Worm (Caenorhabditis elegans) whole organism, early embryonic: Measurements from ENCODE around the gene ins-39.
A peak's percentile ranks its signal among the peaks of the same experiment; 100 is the strongest.

Experiments
- B0310.2 ChIP-seq: sonication (generic microtip); optimal IDR thresholded peaks from 2 replicates; lab custom pipeline; 2016; ENCODE audit warnings: mild to moderate bottlenecking, missing genetic modification characterization, missing compliant biosample characterization
- F13C5.2 ChIP-seq: sonication (generic microtip); optimal IDR thresholded peaks from 2 replicates; lab custom pipeline; 2017; ENCODE audit warnings: mild to moderate bottlenecking, missing genetic modification characterization, inconsistent platforms, missing compliant biosample characterization
- aly-1 ChIP-seq: sonication (generic microtip); optimal IDR thresholded peaks from 2 replicates; lab custom pipeline; 2016; ENCODE audit warnings: missing genetic modification characterization, missing compliant biosample characterization
- ama-1 ChIP-seq: fragments of 150-350 bp; optimal IDR thresholded peaks from 2 replicates; lab custom pipeline; 2014
- ceh-13 ChIP-seq: fragments of 200-800 bp; sonication (Bioruptor generic); optimal IDR thresholded peaks from 2 replicates; lab custom pipeline; 2018; ENCODE audit warnings: mild to moderate bottlenecking, missing genetic modification characterization, missing compliant biosample characterization
- ceh-36 ChIP-seq: sonication (generic microtip); optimal IDR thresholded peaks from 2 replicates; lab custom pipeline; 2016; ENCODE audit warnings: missing genetic modification characterization, inconsistent platforms, missing compliant biosample characterization
- ets-7 ChIP-seq: sonication (generic microtip); optimal IDR thresholded peaks from 2 replicates; lab custom pipeline; 2016; ENCODE audit warnings: missing genotype, missing genetic modification characterization, missing compliant biosample characterization
- flt-1 ChIP-seq: fragments of 200-800 bp; sonication (Bioruptor generic); IDR thresholded peaks from 2 replicates; pipeline ENCODE4 v1.3.6; 2022; ENCODE audit warnings: missing genetic modification characterization, missing compliant biosample characterization
- hmbx-1 ChIP-seq: sonication (generic microtip); optimal IDR thresholded peaks from 2 replicates; lab custom pipeline; 2016; ENCODE audit warnings: mild to moderate bottlenecking, missing genetic modification characterization, missing compliant biosample characterization
- hmg-4 ChIP-seq: fragments of 200-800 bp; sonication (Bioruptor generic); optimal IDR thresholded peaks from 2 replicates; lab custom pipeline; 2018; ENCODE audit warnings: mild to moderate bottlenecking, missing genetic modification characterization, missing compliant biosample characterization
- hnd-1 ChIP-seq: sonication (generic microtip); optimal IDR thresholded peaks from 2 replicates; lab custom pipeline; 2016; ENCODE audit warnings: missing genetic modification characterization, missing compliant biosample characterization
- pes-1 ChIP-seq: fragments of 200-800 bp; sonication (Bioruptor generic); IDR thresholded peaks from 2 replicates; pipeline ENCODE4 v1.3.6; 2022; ENCODE audit warnings: missing genetic modification reagents, missing genetic modification characterization, missing compliant biosample characterization
- scrt-1 ChIP-seq: fragments of 200-800 bp; sonication (Bioruptor generic); IDR thresholded peaks from 2 replicates; pipeline ENCODE4 v1.3.6; 2022; ENCODE audit warnings: missing genetic modification characterization, missing compliant biosample characterization
- sea-1 ChIP-seq: fragments of 200-800 bp; sonication (Bioruptor generic); conservative IDR thresholded peaks from 2 replicates; pipeline ENCODE4 v1.3.6; 2022; ENCODE audit warnings: missing genetic modification characterization, missing compliant biosample characterization
- tbx-11 ChIP-seq: fragments of 200-800 bp; sonication (Bioruptor generic); IDR thresholded peaks from 2 replicates; pipeline ENCODE4 v1.3.6; 2022; ENCODE audit warnings: missing genetic modification characterization, missing compliant biosample characterization
- tbx-37 ChIP-seq: fragments of 200-800 bp; sonication (Bioruptor generic); conservative IDR thresholded peaks from 2 replicates; pipeline ENCODE4 v1.3.6; 2022; ENCODE audit warnings: missing genetic modification reagents, missing genetic modification characterization, missing compliant biosample characterization
- tra-4 ChIP-seq: sonication (generic microtip); optimal IDR thresholded peaks from 2 replicates; lab custom pipeline; 2017; ENCODE audit warnings: missing genetic modification characterization, missing compliant biosample characterization

ins-39 gene

DNA sequence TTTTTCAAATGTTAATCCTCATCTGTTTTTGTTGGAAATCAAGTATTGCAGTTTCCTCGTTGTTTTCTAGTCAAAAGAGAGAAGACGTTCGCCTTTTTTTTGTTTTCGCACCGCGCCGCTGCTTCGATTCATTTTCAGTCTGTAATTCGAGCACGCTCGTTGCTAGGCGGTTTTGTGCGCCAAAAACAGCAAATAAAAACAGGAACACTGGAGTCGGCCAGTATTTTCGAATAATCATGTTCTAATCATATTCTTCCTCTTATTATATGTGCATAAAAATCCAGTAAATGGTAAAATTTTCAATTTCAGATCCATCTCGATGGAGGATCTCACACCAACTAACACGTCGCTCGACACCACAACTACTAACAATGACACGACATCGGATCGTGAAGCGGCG is 23.2 kb downstream of the ins-39 start, which contains the start of gene pdk-1:
TSS of gene pdk-1 (plus strand) at position 301 of the 400 bp plus-strand sequence.
- TF ChIP-seq hnd-1 (tag; lab: Kevin White, UChicago) (no peak), tbx-37 (GFP tag; lab: Robert Waterston, UW) (no peak), tbx-11 (GFP tag; lab: Robert Waterston, UW) (no peak), ets-7 (no peak), aly-1 (no peak), scrt-1 (GFP tag; lab: Robert Waterston, UW) (no peak), B0310.2 (no peak), flt-1 (GFP tag; lab: Robert Waterston, UW) (no peak), ceh-13 (GFP tag; lab: Kevin White, UChicago) (no peak), ama-1 (lab: Kevin White, UChicago) (no peak), sea-1 (GFP tag; lab: Robert Waterston, UW) (no peak), hmbx-1 (no peak), hmg-4 (GFP tag; lab: Kevin White, UChicago) (no peak), tra-4 (no peak), pes-1 (GFP tag; lab: Robert Waterston, UW) (no peak), ceh-36 (no peak)

DNA sequence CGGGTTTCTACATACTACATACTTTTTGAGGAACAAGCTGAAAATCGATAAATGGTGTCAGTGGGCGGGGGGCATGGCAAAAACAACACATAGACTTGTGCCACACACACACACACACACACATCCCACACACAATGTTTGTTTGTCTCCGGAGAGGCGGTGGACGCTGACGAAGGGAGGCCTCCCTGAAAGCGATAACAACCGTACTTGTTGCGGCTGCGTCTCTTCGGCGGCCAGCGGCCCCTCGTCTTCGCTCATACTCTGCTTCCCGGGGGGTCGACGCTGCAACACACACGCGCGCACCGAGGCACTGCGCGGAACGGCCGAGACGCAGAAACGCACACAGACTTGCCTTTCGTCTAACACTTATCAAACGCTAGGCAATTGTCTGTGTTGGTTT is 24.5 kb downstream of the ins-39 start:
- TF ChIP-seq hnd-1 (tag; lab: Kevin White, UChicago) (no peak), B0310.2 (no peak), ceh-36 (peak; percentile 22), tbx-11 (GFP tag; lab: Robert Waterston, UW) (no peak), hmbx-1 (no peak), ceh-13 (GFP tag; lab: Kevin White, UChicago) (no peak), aly-1 (peak; percentile 53), sea-1 (GFP tag; lab: Robert Waterston, UW) (0 out of 2 replicates have a peak, but pooled peaks have one; percentile 35), ama-1 (lab: Kevin White, UChicago) (no peak), tra-4 (no peak), flt-1 (GFP tag; lab: Robert Waterston, UW) (no peak), scrt-1 (GFP tag; lab: Robert Waterston, UW) (no peak), pes-1 (GFP tag; lab: Robert Waterston, UW) (no peak), tbx-37 (GFP tag; lab: Robert Waterston, UW) (no peak), ets-7 (no peak), hmg-4 (GFP tag; lab: Kevin White, UChicago) (peak; percentile 78), F13C5.2 (tag; lab: Kevin White, UChicago) (peak; percentile 53)

DNA sequence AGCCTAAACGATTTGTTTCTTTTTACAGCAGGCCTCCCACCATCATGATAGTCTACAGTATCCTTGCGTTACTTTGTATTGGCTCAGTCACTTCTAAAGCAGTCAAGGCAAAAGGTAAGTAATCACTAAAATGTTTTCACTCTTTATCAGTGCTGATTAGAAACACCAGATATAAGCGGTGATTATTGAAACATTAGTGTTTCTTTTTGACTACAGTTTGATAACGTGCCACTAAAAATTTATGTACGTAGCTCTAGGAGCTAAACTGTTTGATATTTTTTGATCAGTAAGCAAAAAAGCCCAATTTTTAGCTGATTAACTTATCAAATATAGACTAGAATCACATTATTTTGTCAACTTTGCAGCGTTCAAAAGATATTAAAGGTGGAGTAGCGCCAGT is 32.6 kb downstream of the ins-39 start:
- no peak for TF ChIP-seq ceh-36
- TF ChIP-seq ets-7, result no peak
- TF ChIP-seq B0310.2, result no peak
- TF ChIP-seq scrt-1 (GFP tag; lab: Robert Waterston, UW), result no peak
- no peak for TF ChIP-seq ama-1 (lab: Kevin White, UChicago)
- no peak for TF ChIP-seq ceh-13 (GFP tag; lab: Kevin White, UChicago)
- no peak for TF ChIP-seq hmg-4 (GFP tag; lab: Kevin White, UChicago)
- TF ChIP-seq tbx-37 (GFP tag; lab: Robert Waterston, UW), result no peak
- TF ChIP-seq hnd-1 (tag; lab: Kevin White, UChicago), result no peak
- no peak for TF ChIP-seq tra-4
- TF ChIP-seq tbx-11 (GFP tag; lab: Robert Waterston, UW), result no peak
- TF ChIP-seq sea-1 (GFP tag; lab: Robert Waterston, UW), result no peak
- no peak for TF ChIP-seq hmbx-1
- no peak for TF ChIP-seq aly-1
- TF ChIP-seq pes-1 (GFP tag; lab: Robert Waterston, UW), result no peak

DNA sequence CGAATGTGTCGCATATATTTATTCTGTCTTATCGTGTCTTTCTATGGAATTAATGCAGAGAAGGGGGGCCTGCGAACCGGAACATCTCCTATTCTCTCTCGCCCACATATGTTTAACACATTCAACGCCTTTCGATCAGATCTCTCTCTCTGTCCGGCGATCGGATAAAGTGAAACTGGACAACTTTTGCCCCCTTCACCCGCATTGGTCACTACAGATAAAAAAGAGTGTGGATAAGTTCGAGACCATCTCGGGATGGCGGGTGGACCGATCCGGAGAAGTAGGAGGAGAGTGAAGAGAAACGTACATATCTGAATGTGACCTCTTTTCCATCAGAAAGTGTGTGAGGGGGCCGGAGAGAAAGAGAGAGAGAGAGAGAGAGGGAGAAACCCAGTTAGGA is 33.1 kb downstream of the ins-39 start, which contains the start of gene H42K12.3:
TSS of gene H42K12.3 (plus strand) at position 308 of the 400 bp plus-strand sequence.
- TF ChIP-seq ets-7 (no peak), hmbx-1 (no peak), ceh-36 (no peak), hmg-4 (GFP tag; lab: Kevin White, UChicago) (no peak), B0310.2 (no peak), aly-1 (no peak), flt-1 (GFP tag; lab: Robert Waterston, UW) (no peak), F13C5.2 (tag; lab: Kevin White, UChicago) (no peak), ama-1 (lab: Kevin White, UChicago) (no peak), pes-1 (GFP tag; lab: Robert Waterston, UW) (no peak), tbx-37 (GFP tag; lab: Robert Waterston, UW) (no peak), ceh-13 (GFP tag; lab: Kevin White, UChicago) (no peak), sea-1 (GFP tag; lab: Robert Waterston, UW) (no peak), hnd-1 (tag; lab: Kevin White, UChicago) (no peak), scrt-1 (GFP tag; lab: Robert Waterston, UW) (no peak), tbx-11 (GFP tag; lab: Robert Waterston, UW) (no peak), tra-4 (no peak)

DNA sequence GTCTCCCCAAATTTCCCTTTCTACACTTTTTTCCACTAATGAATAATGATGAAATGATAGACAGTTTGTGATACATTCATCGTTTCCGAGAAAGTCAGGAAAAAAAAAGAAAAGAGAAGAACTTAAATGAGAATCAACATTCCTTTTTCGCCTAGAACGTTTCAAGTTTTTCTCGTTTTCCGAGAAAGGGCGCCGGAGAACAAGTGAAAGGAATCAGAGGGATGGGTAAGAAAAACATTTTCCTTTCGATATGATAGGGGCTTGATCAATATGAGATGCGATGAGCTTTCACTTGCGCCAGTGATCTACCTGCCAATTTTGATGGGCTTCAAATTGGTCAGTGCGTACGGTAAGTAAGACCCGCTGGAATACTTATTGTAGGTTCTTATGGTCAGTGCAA is 34.8 kb downstream of the ins-39 start:
- TF ChIP-seq flt-1 (GFP tag; lab: Robert Waterston, UW) (no peak), hnd-1 (tag; lab: Kevin White, UChicago) (no peak), ama-1 (lab: Kevin White, UChicago) (no peak)

DNA sequence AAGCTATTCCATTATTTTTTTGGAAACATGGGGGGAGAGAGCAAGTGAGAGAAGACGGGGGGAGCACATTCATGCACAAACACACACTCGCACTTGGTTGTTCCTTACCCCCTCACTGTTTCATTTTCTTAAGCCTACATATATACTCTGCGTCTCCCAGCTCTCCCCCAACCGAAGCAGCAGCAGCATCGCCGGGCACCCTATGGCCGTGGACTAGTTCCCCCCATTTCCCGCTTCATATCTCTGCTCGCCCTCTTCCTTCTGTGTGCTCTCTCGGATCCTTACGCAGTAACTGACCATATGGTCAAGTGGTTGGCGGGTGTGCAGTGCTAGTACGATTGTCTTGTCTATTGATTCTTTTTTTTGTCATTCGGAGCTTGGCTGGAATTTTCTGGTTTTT is 42.0 kb downstream of the ins-39 start:
- peak; percentile 68 for TF ChIP-seq aly-1
- TF ChIP-seq tra-4, result no peak
- TF ChIP-seq F13C5.2 (tag; lab: Kevin White, UChicago), result peak; percentile 77
- TF ChIP-seq scrt-1 (GFP tag; lab: Robert Waterston, UW), result 0 out of 2 replicates have a peak, but pooled peaks have one; percentile 48
- peak; percentile 46 for TF ChIP-seq tbx-37 (GFP tag; lab: Robert Waterston, UW)
- TF ChIP-seq ceh-13 (GFP tag; lab: Kevin White, UChicago), result no peak
- TF ChIP-seq hmbx-1, result no peak
- no peak for TF ChIP-seq ceh-36
- peak; percentile 90 for TF ChIP-seq hmg-4 (GFP tag; lab: Kevin White, UChicago)
- TF ChIP-seq B0310.2, result no peak
- TF ChIP-seq sea-1 (GFP tag; lab: Robert Waterston, UW), result no peak
- no peak for TF ChIP-seq ama-1 (lab: Kevin White, UChicago)
- no peak for TF ChIP-seq tbx-11 (GFP tag; lab: Robert Waterston, UW)
- TF ChIP-seq flt-1 (GFP tag; lab: Robert Waterston, UW), result peak; percentile 43; the same call in 1 of the 2 replicates
- TF ChIP-seq hnd-1 (tag; lab: Kevin White, UChicago), result no peak
- peak; percentile 3 for TF ChIP-seq ets-7
- no peak; the same call in 1 of the 2 replicates for TF ChIP-seq pes-1 (GFP tag; lab: Robert Waterston, UW)

DNA sequence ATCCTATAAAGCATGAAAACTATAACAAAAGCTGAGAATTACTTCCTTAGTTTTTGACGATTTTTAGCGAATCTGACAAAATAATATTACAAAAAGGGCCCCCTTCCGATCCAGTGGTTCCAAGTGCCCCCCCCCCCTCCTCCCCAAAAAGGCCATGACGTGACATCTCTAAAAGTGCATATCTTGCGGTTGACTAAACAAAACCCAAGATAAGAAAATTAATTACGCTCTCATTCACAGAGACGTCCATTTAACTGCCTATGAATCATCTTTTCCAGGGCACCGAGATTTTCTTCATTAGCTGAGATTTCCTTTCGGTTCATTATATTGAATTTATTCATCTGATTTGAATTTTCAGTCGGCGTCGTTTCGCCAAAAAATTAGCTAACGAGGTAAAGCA is 44.4 kb downstream of the ins-39 start, which contains the start of gene inso-1:
TSS of gene inso-1 (plus strand) at position 301 of the 400 bp plus-strand sequence.
- no peak for TF ChIP-seq hnd-1 (tag; lab: Kevin White, UChicago)
- no peak for TF ChIP-seq hmbx-1
- no peak for TF ChIP-seq B0310.2
- TF ChIP-seq tra-4, result no peak
- TF ChIP-seq sea-1 (GFP tag; lab: Robert Waterston, UW), result no peak
- no peak for TF ChIP-seq pes-1 (GFP tag; lab: Robert Waterston, UW)
- no peak for TF ChIP-seq ceh-36
- no peak for TF ChIP-seq tbx-37 (GFP tag; lab: Robert Waterston, UW)
- TF ChIP-seq ama-1 (lab: Kevin White, UChicago), result no peak
